Worm (Caenorhabditis elegans) whole organism, L4/young adult: Measurements from ENCODE around the gene fkh-3.
"Not testable (repeated sequence)": the region's sequence is repeated elsewhere in the genome, so short reads cannot be mapped to it uniquely, and the experiment has no call there.

Experiments used
- dao-5 ChIP-seq: sonication (generic microtip); optimal IDR thresholded peaks from 2 replicates; lab custom pipeline; 2016; ENCODE audit warnings: missing genotype, missing genetic modification characterization, moderate library complexity, missing compliant biosample characterization
- him-1 ChIP-seq: sonication (generic microtip); optimal IDR thresholded peaks from 2 replicates; lab custom pipeline; 2016; ENCODE audit warnings: missing genotype, missing genetic modification reagents, missing genetic modification characterization, missing compliant biosample characterization

DNA sequence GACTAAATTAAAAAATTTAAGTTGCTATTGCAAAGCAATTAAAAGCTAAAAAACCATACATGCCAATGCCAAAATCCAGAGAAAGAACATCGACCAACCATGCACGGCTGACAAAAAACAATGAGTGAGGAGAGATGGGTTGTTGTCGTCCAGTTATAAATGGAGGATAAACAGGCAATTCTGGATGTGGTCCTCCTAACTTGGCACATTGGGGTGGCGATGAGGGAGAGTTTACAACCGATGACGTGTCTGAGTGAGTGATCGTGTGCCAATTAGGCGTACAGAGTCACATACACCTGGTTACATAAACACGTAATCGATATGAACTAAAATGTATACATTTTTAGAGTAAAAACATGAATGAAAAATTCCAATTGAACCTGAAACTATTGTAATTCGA, 8.1 kb upstream of the fkh-3 start, which contains the start of gene C29F7.10:
- TF ChIP-seq him-1, dao-5 (tag; lab: Kevin White, UChicago): not testable (repeated sequence)
